Fruit fly (Drosophila melanogaster): Measurements from ENCODE around the gene Polr3H.

dm6 chr3L:11620001-11620400 lies 28.6 kb upstream of the Polr3H start, which contains the start of gene Muc68Ca:
- TF ChIP-seq CG14655 (GFP tag; optimal IDR thresholded peaks at IDR 0.05) (no peak), CG8301 (tag; optimal IDR thresholded peaks at IDR 0.05) (no peak), CG10348 (GFP tag; IDR thresholded peaks at IDR 0.05) (no peak), Snoo (tag; optimal IDR thresholded peaks at IDR 0.05) (no peak), CG13204 (GFP tag; optimal IDR thresholded peaks at IDR 0.05) (no peak), EcR (GFP tag; optimal IDR thresholded peaks at IDR 0.05) (no peak), CG12605 (GFP tag; IDR thresholded peaks at IDR 0.05) (no peak), CG8159 (tag; optimal IDR thresholded peaks at IDR 0.05) (no peak), CG9948 (tag; optimal IDR thresholded peaks at IDR 0.05) (no peak), CG34367 (tag; optimal IDR thresholded peaks at IDR 0.05) (no peak), Pif1B (GFP tag; optimal IDR thresholded peaks at IDR 0.05) (no peak), CG17806 (tag; optimal IDR thresholded peaks at IDR 0.05) (no peak), D1 (tag; optimal IDR thresholded peaks at IDR 0.05) (no peak)
